Fruit fly (Drosophila melanogaster) whole organism, pupa: ENCODE results near the gene Nf-YC.

Experiments used
- CG10348 ChIP-seq: fragments of 200-800 bp; sonication (Bioruptor generic); IDR thresholded peaks from 2 replicates; pipeline ENCODE4 v1.3.6; 2022; ENCODE audit warnings: missing biosample characterization, missing genetic modification characterization
- CG12605 ChIP-seq: fragments of 200-800 bp; sonication (Bioruptor generic); IDR thresholded peaks from 2 replicates; pipeline ENCODE4 v1.3.6; 2022; ENCODE audit warnings: missing biosample characterization, missing genetic modification characterization
- CG13204 ChIP-seq: fragments of 200-800 bp; sonication (Bioruptor generic); optimal IDR thresholded peaks from 2 replicates; lab custom pipeline; 2018; ENCODE audit warnings: missing biosample characterization, mild to moderate bottlenecking, missing genetic modification characterization, moderate library complexity
- CG14655 ChIP-seq: fragments of 200-800 bp; sonication (Bioruptor generic); optimal IDR thresholded peaks from 3 replicates; lab custom pipeline; 2017; ENCODE audit warnings: mild to moderate bottlenecking, missing biosample characterization, missing genetic modification reagents, missing genetic modification characterization
- CG15710 ChIP-seq: fragments of 200-800 bp; sonication (Bioruptor generic); optimal IDR thresholded peaks from 2 replicates; lab custom pipeline; 2018; ENCODE audit warnings: missing biosample characterization, mild to moderate bottlenecking, missing genetic modification characterization, moderate library complexity
- CG17806 ChIP-seq: fragments of 200-800 bp; sonication (Bioruptor generic); optimal IDR thresholded peaks from 2 replicates; lab custom pipeline; 2018; ENCODE audit warnings: missing biosample characterization, mild to moderate bottlenecking, missing genetic modification characterization, moderate library complexity
- CG32121 ChIP-seq: fragments of 200-800 bp; sonication (Bioruptor generic); IDR thresholded peaks from 2 replicates; pipeline ENCODE4 v1.3.6; 2022; ENCODE audit warnings: missing biosample characterization, missing genetic modification characterization
- CG34367 ChIP-seq: fragments of 200-800 bp; sonication (Bioruptor generic); optimal IDR thresholded peaks from 2 replicates; lab custom pipeline; 2018; ENCODE audit warnings: missing biosample characterization, mild to moderate bottlenecking, missing genetic modification characterization
- CG4496 ChIP-seq: fragments of 200-800 bp; sonication (Bioruptor generic); IDR thresholded peaks from 3 replicates; pipeline ENCODE4 v1.3.6; 2022; ENCODE audit warnings: missing biosample characterization, missing genetic modification characterization
- CG8159 ChIP-seq: fragments of 200-800 bp; sonication (Bioruptor generic); optimal IDR thresholded peaks from 3 replicates; lab custom pipeline; 2018; ENCODE audit warnings: missing biosample characterization, mild to moderate bottlenecking, missing genetic modification characterization, moderate library complexity
- CG8301 ChIP-seq: fragments of 200-800 bp; sonication (Bioruptor generic); optimal IDR thresholded peaks from 2 replicates; lab custom pipeline; 2018; ENCODE audit warnings: missing biosample characterization, mild to moderate bottlenecking, missing genetic modification characterization
- CG9948 ChIP-seq: fragments of 200-800 bp; sonication (Bioruptor generic); optimal IDR thresholded peaks from 2 replicates; lab custom pipeline; 2018; ENCODE audit warnings: missing biosample characterization, mild to moderate bottlenecking, missing genetic modification characterization, moderate library complexity
- D1 ChIP-seq: fragments of 200-800 bp; sonication (Bioruptor generic); optimal IDR thresholded peaks from 2 replicates; lab custom pipeline; 2018; ENCODE audit warnings: missing biosample characterization, mild to moderate bottlenecking, missing genetic modification characterization, moderate library complexity
- EcR ChIP-seq: fragments of 200-800 bp; sonication (Bioruptor generic); optimal IDR thresholded peaks from 3 replicates; lab custom pipeline; 2019; ENCODE audit warnings: missing biosample characterization, missing genetic modification characterization, mild to moderate bottlenecking, moderate library complexity, missing genetic modification reagents
- Ets98B ChIP-seq: fragments of 200-800 bp; sonication (Bioruptor generic); IDR thresholded peaks from 2 replicates; pipeline ENCODE4 v1.3.6; 2022; ENCODE audit warnings: missing biosample characterization, missing genetic modification characterization
- Pif1A ChIP-seq: fragments of 200-800 bp; sonication (Bioruptor generic); optimal IDR thresholded peaks from 3 replicates; lab custom pipeline; 2016; ENCODE audit warnings: missing biosample characterization, missing genetic modification characterization
- Pif1B ChIP-seq: fragments of 200-800 bp; sonication (Bioruptor generic); optimal IDR thresholded peaks from 3 replicates; lab custom pipeline; 2016; ENCODE audit warnings: missing biosample characterization, missing genetic modification characterization
- Snoo ChIP-seq: fragments of 200-800 bp; sonication (Bioruptor generic); optimal IDR thresholded peaks from 3 replicates; lab custom pipeline; 2017; ENCODE audit warnings: missing biosample characterization, mild to moderate bottlenecking, missing genetic modification characterization, inconsistent platforms
- fd96Ca ChIP-seq: fragments of 200-800 bp; sonication (Bioruptor generic); IDR thresholded peaks from 3 replicates; pipeline ENCODE4 v1.3.6; 2022; ENCODE audit warnings: missing biosample characterization, missing genetic modification characterization
- gl ChIP-seq: fragments of 200-800 bp; sonication (Bioruptor generic); optimal IDR thresholded peaks from 2 replicates; lab custom pipeline; 2018; ENCODE audit warnings: missing biosample characterization, mild to moderate bottlenecking, missing genetic modification characterization
- rn ChIP-seq: fragments of 200-800 bp; sonication (Bioruptor generic); IDR thresholded peaks from 2 replicates; pipeline ENCODE4 v1.3.6; 2022; ENCODE audit warnings: missing biosample characterization, missing genetic modification characterization

The Nf-YC gene

DNA sequence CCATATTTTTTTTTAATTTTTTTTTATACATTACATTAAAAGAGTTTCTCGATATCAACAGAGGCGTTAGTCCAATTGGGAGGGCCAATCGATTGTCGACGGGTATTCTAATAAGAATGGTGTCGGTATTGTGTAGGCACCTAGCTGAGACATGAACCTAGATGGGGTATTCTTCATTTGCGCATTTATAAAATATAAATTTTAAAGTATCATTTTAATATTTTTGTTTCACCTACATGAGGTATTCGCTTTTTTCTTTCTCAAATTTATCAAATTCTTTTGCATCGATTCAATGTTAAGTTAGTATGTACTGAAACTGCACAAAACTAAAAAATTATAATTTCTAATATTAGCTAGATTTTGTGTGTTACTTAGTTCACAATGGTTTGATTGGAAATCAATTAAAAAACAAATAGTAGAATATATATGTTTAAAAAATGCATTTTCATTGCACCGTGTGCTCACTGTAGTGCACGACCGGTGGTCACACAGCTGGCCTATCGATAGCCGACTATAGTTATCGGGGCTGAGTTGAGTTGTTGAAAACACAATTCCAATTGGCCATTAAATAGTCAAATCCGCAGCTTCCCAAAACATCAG lies 23.2 kb upstream of the Nf-YC start, which contains the start of the genes CG14435 and Tmf:
Gene CG14435 (minus strand): TSS at position 81 of the 600 bp plus-strand sequence.
Gene Tmf (plus strand): TSS at position 501 of the 600 bp plus-strand sequence.
- no peak for TF ChIP-seq Pif1B (GFP tag; lab: Kevin White, UChicago)
- TF ChIP-seq CG34367: peak; percentile 65
- peak; percentile 39 for TF ChIP-seq rn (GFP tag; lab: Robert Waterston, UW)
- TF ChIP-seq CG10348: peak; percentile 55; the same call in 1 of the 2 replicates
- TF ChIP-seq Pif1A (GFP tag; lab: Kevin White, UChicago): peak; percentile 55
- peak; percentile 67 for TF ChIP-seq Snoo (tag; lab: Kevin White, UChicago)
- TF ChIP-seq CG9948: peak; percentile 71
- peak; percentile 73 for TF ChIP-seq Ets98B (GFP tag; lab: Robert Waterston, UW)
- TF ChIP-seq CG15710 (tag; lab: Kevin White, UChicago): peak; percentile 80
- peak; percentile 66 for TF ChIP-seq CG8301 (tag; lab: Kevin White, UChicago)
- TF ChIP-seq CG13204: no peak
- peak; percentile 68 for TF ChIP-seq CG32121 (GFP tag; lab: Robert Waterston, UW)
- TF ChIP-seq CG14655 (GFP tag; lab: Kevin White, UChicago): peak; percentile 82
- TF ChIP-seq fd96Ca (GFP tag; lab: Robert Waterston, UW): 0 out of 3 replicates have a peak, but pooled peaks have one; percentile 50
- TF ChIP-seq CG8159 (tag; lab: Kevin White, UChicago): peak; percentile 83
- no peak for TF ChIP-seq D1 (tag; lab: Kevin White, UChicago)
- TF ChIP-seq CG12605: no peak
- TF ChIP-seq EcR: no peak
- TF ChIP-seq gl (tag; lab: Kevin White, UChicago): peak; percentile 40
- peak; percentile 82 for TF ChIP-seq CG4496 (GFP tag; lab: Robert Waterston, UW)
- TF ChIP-seq CG17806 (tag; lab: Kevin White, UChicago): peak; percentile 68

DNA sequence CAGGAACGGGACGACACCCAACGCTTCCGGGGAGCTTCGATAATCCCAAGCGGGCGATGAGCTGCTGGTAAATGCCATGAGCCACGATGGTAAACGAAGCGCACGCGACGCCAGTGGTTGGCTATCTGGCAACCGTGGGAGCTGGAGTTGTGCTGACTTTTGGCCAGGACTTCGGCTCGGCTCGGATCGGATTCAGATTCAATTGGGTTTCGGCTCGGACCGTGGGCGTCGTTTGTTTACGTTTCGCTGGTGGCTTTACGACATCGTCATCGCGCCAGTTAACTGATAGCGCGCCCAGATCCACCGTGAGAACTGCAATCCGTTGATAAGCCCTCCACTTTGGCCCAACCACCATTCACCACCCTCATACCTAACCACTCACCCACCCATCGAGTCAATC lies 11.9 kb upstream of the Nf-YC start, which contains the start of gene mAChR-C:
Gene mAChR-C (minus strand): TSS at position 101 of the 400 bp plus-strand sequence.
- TF ChIP-seq Pif1A (GFP tag; lab: Kevin White, UChicago) (no peak), Snoo (tag; lab: Kevin White, UChicago) (no peak), CG8159 (tag; lab: Kevin White, UChicago) (no peak), D1 (tag; lab: Kevin White, UChicago) (no peak), gl (tag; lab: Kevin White, UChicago) (no peak)

DNA sequence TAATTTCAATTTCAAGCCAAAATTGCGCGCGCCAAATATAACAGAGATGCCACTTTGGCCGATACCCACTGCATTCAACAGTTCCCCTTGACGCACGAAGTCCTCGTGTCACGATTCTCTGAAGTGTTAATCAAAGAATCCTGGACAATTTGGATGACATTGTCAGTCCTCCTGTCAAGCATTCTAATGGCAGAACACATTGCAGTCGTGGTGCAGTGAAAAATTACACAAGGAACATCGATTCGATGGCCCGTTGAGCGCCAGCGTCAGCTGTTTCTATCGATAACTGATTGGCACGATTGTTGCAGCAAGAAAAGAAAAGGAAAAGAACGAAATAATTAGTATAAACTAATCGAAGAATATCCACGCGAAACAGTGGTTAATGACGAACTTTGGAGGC lies 3.5 kb upstream of the Nf-YC start, which contains the start of gene nonC:
Gene nonC (plus strand): TSS at position 294 of the 400 bp plus-strand sequence.
- TF ChIP-seq CG13204: no peak
- no peak for TF ChIP-seq Ets98B (GFP tag; lab: Robert Waterston, UW)
- no peak for TF ChIP-seq gl (tag; lab: Kevin White, UChicago)
- no peak for TF ChIP-seq CG12605
- TF ChIP-seq CG8159 (tag; lab: Kevin White, UChicago): no peak
- TF ChIP-seq Snoo (tag; lab: Kevin White, UChicago): no peak
- TF ChIP-seq CG32121 (GFP tag; lab: Robert Waterston, UW): no peak
- TF ChIP-seq CG15710 (tag; lab: Kevin White, UChicago): no peak
- no peak for TF ChIP-seq CG10348
- no peak for TF ChIP-seq fd96Ca (GFP tag; lab: Robert Waterston, UW)

DNA sequence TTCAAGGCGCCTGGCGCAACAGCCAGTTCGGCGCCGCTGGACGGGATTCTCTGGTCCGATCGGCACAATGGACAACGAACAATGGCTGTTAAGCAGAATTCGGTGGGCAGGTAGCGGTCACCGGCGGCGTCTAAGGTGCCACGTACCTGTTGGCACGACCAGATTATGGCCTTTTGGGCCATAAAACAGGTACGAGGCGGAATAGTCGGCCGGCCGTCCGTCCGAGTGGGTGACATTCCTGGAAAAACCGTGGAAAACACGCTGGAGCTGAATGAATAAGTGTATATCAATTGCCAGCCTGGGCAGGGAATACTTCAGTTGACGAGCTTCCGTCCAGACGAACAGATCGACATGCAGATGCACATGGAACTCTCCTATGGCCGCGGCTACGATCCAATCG lies 2.2 kb upstream of the Nf-YC start, which contains the start of gene Atx-1:
Gene Atx-1 (plus strand): TSS at position 301 of the 400 bp plus-strand sequence.
- TF ChIP-seq D1 (tag; lab: Kevin White, UChicago): no peak
- TF ChIP-seq CG32121 (GFP tag; lab: Robert Waterston, UW): no peak
- TF ChIP-seq fd96Ca (GFP tag; lab: Robert Waterston, UW): no peak
- no peak for TF ChIP-seq CG12605
- no peak for TF ChIP-seq CG9948
- no peak for TF ChIP-seq CG13204
- no peak for TF ChIP-seq CG8159 (tag; lab: Kevin White, UChicago)
- TF ChIP-seq CG14655 (GFP tag; lab: Kevin White, UChicago): no peak
- no peak for TF ChIP-seq EcR
- no peak for TF ChIP-seq rn (GFP tag; lab: Robert Waterston, UW)
- TF ChIP-seq Pif1B (GFP tag; lab: Kevin White, UChicago): no peak
- no peak for TF ChIP-seq gl (tag; lab: Kevin White, UChicago)

DNA sequence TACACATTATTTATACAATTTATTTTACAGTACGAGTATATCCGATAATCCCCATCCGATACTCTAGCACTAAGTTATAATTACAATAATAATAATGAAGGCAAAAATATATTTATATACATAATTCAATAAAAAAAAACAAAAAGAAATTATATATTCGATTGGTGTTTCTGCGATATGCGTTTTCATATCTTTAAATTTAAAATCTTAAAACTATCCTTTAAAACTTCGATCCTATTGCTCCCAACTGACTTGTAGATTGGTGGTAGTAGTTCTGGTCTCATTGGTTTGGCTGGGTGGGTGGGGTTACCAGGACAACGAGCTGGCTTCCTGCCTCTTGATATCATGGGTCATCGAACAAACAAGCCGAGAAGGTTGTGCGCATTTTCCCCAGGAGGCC lies 7.0 kb downstream of the Nf-YC start, which contains the start of gene iav:
Gene iav (plus strand): TSS at position 301 of the 400 bp plus-strand sequence.
- TF ChIP-seq CG10348: no peak
- no peak for TF ChIP-seq CG12605
- TF ChIP-seq CG8301 (tag; lab: Kevin White, UChicago): no peak
- TF ChIP-seq D1 (tag; lab: Kevin White, UChicago): no peak
- no peak for TF ChIP-seq CG34367
- no peak for TF ChIP-seq CG9948
- TF ChIP-seq CG13204: no peak
- TF ChIP-seq fd96Ca (GFP tag; lab: Robert Waterston, UW): no peak
- TF ChIP-seq CG8159 (tag; lab: Kevin White, UChicago): no peak
- TF ChIP-seq gl (tag; lab: Kevin White, UChicago): no peak
- no peak for TF ChIP-seq CG4496 (GFP tag; lab: Robert Waterston, UW)
- TF ChIP-seq CG17806 (tag; lab: Kevin White, UChicago): no peak
- no peak for TF ChIP-seq Pif1A (GFP tag; lab: Kevin White, UChicago)
- no peak for TF ChIP-seq CG32121 (GFP tag; lab: Robert Waterston, UW)
- no peak for TF ChIP-seq Pif1B (GFP tag; lab: Kevin White, UChicago)
- TF ChIP-seq rn (GFP tag; lab: Robert Waterston, UW): no peak
- TF ChIP-seq EcR: no peak

DNA sequence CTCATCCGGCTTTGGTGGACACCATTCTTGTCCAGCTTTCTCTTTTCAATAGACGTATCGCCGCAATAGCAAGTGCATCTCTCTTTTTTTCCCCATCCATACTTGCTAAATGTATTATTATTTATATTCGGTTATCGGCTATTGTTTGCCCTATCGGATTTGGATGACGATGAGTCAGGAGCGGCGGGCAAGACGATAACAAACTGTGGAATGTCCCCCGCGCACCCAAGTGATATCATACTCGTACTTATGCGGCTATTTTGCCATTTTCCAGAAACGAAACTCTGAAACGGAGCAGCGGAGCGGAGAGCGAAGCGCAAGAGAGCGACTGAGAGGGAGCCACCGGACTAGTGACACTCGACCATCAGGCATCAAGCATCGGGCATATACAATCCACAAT lies 15.3 kb downstream of the Nf-YC start:
- no peak for TF ChIP-seq fd96Ca (GFP tag; lab: Robert Waterston, UW)
- no peak for TF ChIP-seq Ets98B (GFP tag; lab: Robert Waterston, UW)
- TF ChIP-seq EcR: no peak
- no peak for TF ChIP-seq D1 (tag; lab: Kevin White, UChicago)
- TF ChIP-seq CG4496 (GFP tag; lab: Robert Waterston, UW): no peak
- TF ChIP-seq CG9948: no peak
- TF ChIP-seq CG13204: no peak
- no peak for TF ChIP-seq CG12605
- TF ChIP-seq gl (tag; lab: Kevin White, UChicago): no peak
- TF ChIP-seq rn (GFP tag; lab: Robert Waterston, UW): no peak
- TF ChIP-seq CG34367: no peak
- TF ChIP-seq Pif1A (GFP tag; lab: Kevin White, UChicago): no peak
